Fruit fly (Drosophila melanogaster): ENCODE data around the gene Smr.

The Smr gene

DNA sequence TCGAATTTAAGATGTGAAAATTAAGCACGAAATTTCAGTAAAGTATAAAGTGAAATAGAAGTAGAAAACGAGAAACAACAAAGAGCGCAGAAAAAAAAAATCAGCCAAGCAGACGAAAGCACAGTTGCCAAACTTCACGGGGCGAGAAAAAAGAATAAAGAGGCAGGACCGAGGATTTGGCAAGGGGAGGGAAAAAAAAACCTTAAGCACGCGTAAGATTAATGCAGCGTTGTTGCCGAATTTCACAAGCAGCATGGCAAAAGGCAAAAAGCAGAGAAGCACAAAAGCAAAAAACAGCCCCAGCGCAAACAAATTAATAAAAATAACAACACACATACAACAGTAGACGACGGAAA, 8.1 kb downstream of the Smr start (continued):
- no peak for TF ChIP-seq gsb (GFP tag; IDR thresholded peaks at IDR 0.05)
- no peak for TF ChIP-seq Hr3 (GFP tag; optimal IDR thresholded peaks at IDR 0.05)
- no peak for TF ChIP-seq CG12769 (tag; optimal IDR thresholded peaks at IDR 0.05)
- TF ChIP-seq B-H2 (GFP tag; optimal IDR thresholded peaks at IDR 0.05), result no peak
- no peak for TF ChIP-seq sc (optimal IDR thresholded peaks at IDR 0.05)
- no peak for TF ChIP-seq sc (GFP tag; optimal IDR thresholded peaks at IDR 0.05)
- no peak for TF ChIP-seq CG4854 (GFP tag; optimal IDR thresholded peaks at IDR 0.05)
- no peak for TF ChIP-seq CoRest (tag; optimal IDR thresholded peaks at IDR 0.05)
- no peak for TF ChIP-seq shn (GFP tag; optimal IDR thresholded peaks at IDR 0.05)
- no peak for TF ChIP-seq crp (GFP tag; optimal IDR thresholded peaks at IDR 0.05)
- TF ChIP-seq Xrp1 (GFP tag; IDR thresholded peaks at IDR 0.05), result no peak
- no peak for TF ChIP-seq lov (optimal IDR thresholded peaks at IDR 0.05)
- TF ChIP-seq lov (GFP tag; IDR thresholded peaks at IDR 0.05), result 0 out of 3 replicates have a peak, but pooled peaks have one; percentile 42
- TF ChIP-seq cas (GFP tag; IDR thresholded peaks at IDR 0.05), result no peak
- no peak for TF ChIP-seq CG10462 (GFP tag; optimal IDR thresholded peaks at IDR 0.05)
- TF ChIP-seq sens (GFP tag), result peak; percentile 79
- no peak for TF ChIP-seq grn (GFP tag; optimal IDR thresholded peaks at IDR 0.05)
- peak; percentile 19; the same call in 1 of the 2 replicates for TF ChIP-seq Rx (GFP tag; IDR thresholded peaks at IDR 0.05)
- TF ChIP-seq CG6654 (GFP tag; optimal IDR thresholded peaks at IDR 0.05), result no peak
- no peak for TF ChIP-seq Rfx (GFP tag; IDR thresholded peaks at IDR 0.05)
- no peak for TF ChIP-seq disco-r (GFP tag; optimal IDR thresholded peaks at IDR 0.05)
- peak; percentile 63 for TF ChIP-seq CG32772 (GFP tag; IDR thresholded peaks at IDR 0.05)
- peak; percentile 27; the same call in 1 of the 4 replicates for TF ChIP-seq chinmo (GFP tag; IDR thresholded peaks at IDR 0.05; ENCODE audit: partially characterized antibody)
- peak; percentile 80 for TF ChIP-seq sqz (GFP tag; optimal IDR thresholded peaks at IDR 0.05)
- TF ChIP-seq CG34376 (GFP tag; optimal IDR thresholded peaks at IDR 0.05), result no peak
- no peak for TF ChIP-seq Neu2 (GFP tag; optimal IDR thresholded peaks at IDR 0.05; ENCODE audit: borderline replicate concordance)
- no peak; the same call in 1 of the 2 replicates for TF ChIP-seq esg (GFP tag; conservative IDR thresholded peaks at IDR 0.05)
- TF ChIP-seq CG5180 (GFP tag; optimal IDR thresholded peaks at IDR 0.05), result no peak
- peak; percentile 100 for TF ChIP-seq CG3407 (GFP tag; optimal IDR thresholded peaks at IDR 0.05)
- no peak for TF ChIP-seq E2f2 (GFP tag; IDR thresholded peaks at IDR 0.05)
- TF ChIP-seq Adf1 (GFP tag; IDR thresholded peaks at IDR 0.05), result no peak
- no peak for TF ChIP-seq CG1792 (GFP tag; optimal IDR thresholded peaks at IDR 0.05)
- no peak for TF ChIP-seq wor (GFP tag; IDR thresholded peaks at IDR 0.05)
- TF ChIP-seq maf-S (GFP tag; optimal IDR thresholded peaks at IDR 0.05), result no peak
- TF ChIP-seq dmrt99B (tag; optimal IDR thresholded peaks at IDR 0.05), result no peak
- TF ChIP-seq otp (GFP tag; IDR thresholded peaks at IDR 0.05), result peak; percentile 34; the same call in 1 of the 3 replicates
- TF ChIP-seq Side (GFP tag; optimal IDR thresholded peaks at IDR 0.05), result no peak
- TF ChIP-seq bcd (GFP tag; optimal IDR thresholded peaks at IDR 0.05), result no peak
- TF ChIP-seq CG43689 (GFP tag; IDR thresholded peaks at IDR 0.05), result no peak
- no peak for TF ChIP-seq CG6689 (GFP tag; IDR thresholded peaks at IDR 0.05)
- no peak for TF ChIP-seq Bgb (GFP tag; IDR thresholded peaks at IDR 0.05; ENCODE audit: partially characterized antibody)
- TF ChIP-seq Ets65A (GFP tag), result peak; percentile 5
- no peak for TF ChIP-seq Hmr (GFP tag; optimal IDR thresholded peaks at IDR 0.05)
- TF ChIP-seq dimm (GFP tag; IDR thresholded peaks at IDR 0.05), result 0 out of 2 replicates have a peak, but pooled peaks have one; percentile 19
- TF ChIP-seq CG5245 (GFP tag; optimal IDR thresholded peaks at IDR 0.05), result no peak
- TF ChIP-seq Spps (tag; optimal IDR thresholded peaks at IDR 0.05), result no peak
- TF ChIP-seq trh (GFP tag; optimal IDR thresholded peaks at IDR 0.05), result no peak
- TF ChIP-seq kni (GFP tag; optimal IDR thresholded peaks at IDR 0.05), result no peak
- no peak for TF ChIP-seq Usf (GFP tag; optimal IDR thresholded peaks at IDR 0.05)
- TF ChIP-seq CG3838 (GFP tag; optimal IDR thresholded peaks at IDR 0.05), result no peak
- no peak for TF ChIP-seq trem (tag; optimal IDR thresholded peaks at IDR 0.05)
- TF ChIP-seq ci (GFP tag; IDR thresholded peaks at IDR 0.05), result peak; percentile 12; the same call in 1 of the 3 replicates
- TF ChIP-seq CG32532 (GFP tag; IDR thresholded peaks at IDR 0.05), result no peak
